Fruit fly (Drosophila melanogaster) whole organism, embryonic: ENCODE results near the gene DhpD.

Experiments
- ATbp ChIP-seq: fragments of 200-800 bp; sonication (Bioruptor generic); optimal IDR thresholded peaks from 2 replicates; lab custom pipeline; 2017; ENCODE audit warnings: missing biosample characterization, mild to moderate bottlenecking, missing genetic modification characterization, missing genetic modification reagents
- Ada2b ChIP-seq: fragments of 200-800 bp; sonication (Bioruptor generic); IDR thresholded peaks from 2 replicates; pipeline ENCODE4 v1.3.6; 2022; ENCODE audit warnings: missing biosample characterization, missing genetic modification characterization
- CG10274 ChIP-seq: fragments of 200-800 bp; sonication (Bioruptor generic); optimal IDR thresholded peaks from 3 replicates; lab custom pipeline; 2017; ENCODE audit warnings: missing biosample characterization, mild to moderate bottlenecking, missing genetic modification characterization
- CG10431 ChIP-seq: fragments of 200-800 bp; sonication (Bioruptor generic); optimal IDR thresholded peaks from 3 replicates; lab custom pipeline; 2018; ENCODE audit warnings: missing biosample characterization, mild to moderate bottlenecking, missing genetic modification characterization
- CG10654 ChIP-seq: fragments of 200-800 bp; sonication (Bioruptor generic); optimal IDR thresholded peaks from 2 replicates; lab custom pipeline; 2016; ENCODE audit warnings: missing biosample characterization, missing genetic modification characterization
- CG11085 ChIP-seq: fragments of 200-800 bp; sonication (Bioruptor generic); IDR thresholded peaks from 2 replicates; pipeline ENCODE4 v1.3.6; 2022; ENCODE audit warnings: missing biosample characterization, missing genetic modification characterization
- CG11504 ChIP-seq: fragments of 200-800 bp; sonication (Bioruptor generic); optimal IDR thresholded peaks from 3 replicates; lab custom pipeline; 2019; ENCODE audit warnings: missing biosample characterization, mild to moderate bottlenecking, missing genetic modification characterization, moderate library complexity
- CG13894 ChIP-seq: fragments of 200-800 bp; sonication (Bioruptor generic); optimal IDR thresholded peaks from 3 replicates; lab custom pipeline; 2018; ENCODE audit warnings: missing biosample characterization, mild to moderate bottlenecking, missing genetic modification characterization, moderate library complexity
- CG14965 ChIP-seq: fragments of 200-800 bp; sonication (Bioruptor generic); optimal IDR thresholded peaks from 2 replicates; lab custom pipeline; 2016; ENCODE audit warnings: missing biosample characterization, missing genetic modification characterization, borderline replicate concordance
- CG1647 ChIP-seq: fragments of 200-800 bp; sonication (Bioruptor generic); optimal IDR thresholded peaks from 3 replicates; lab custom pipeline; 2016; ENCODE audit warnings: missing biosample characterization, missing genetic modification characterization
- CG17328 ChIP-seq: fragments of 200-800 bp; sonication (Bioruptor generic); IDR thresholded peaks from 2 replicates; pipeline ENCODE4 v1.3.6; 2022; ENCODE audit warnings: missing biosample characterization, missing genetic modification characterization
- CG1792 ChIP-seq: fragments of 200-800 bp; sonication (Bioruptor generic); optimal IDR thresholded peaks from 2 replicates; lab custom pipeline; 2016; ENCODE audit warnings: missing biosample characterization, missing genetic modification characterization
- CG7357 ChIP-seq: fragments of 200-800 bp; sonication (Bioruptor generic); IDR thresholded peaks from 3 replicates; pipeline ENCODE4 v1.3.6; 2022; ENCODE audit warnings: missing biosample characterization, missing genetic modification characterization
- CG9932 ChIP-seq: fragments of 200-800 bp; sonication (Bioruptor generic); IDR thresholded peaks from 2 replicates; pipeline ENCODE4 v1.3.6; 2022; ENCODE audit warnings: missing biosample characterization, missing genetic modification characterization
- CkIIα-i1 ChIP-seq: fragments of 200-800 bp; sonication (Bioruptor generic); IDR thresholded peaks from 2 replicates; pipeline ENCODE4 v1.3.6; 2022; ENCODE audit warnings: missing biosample characterization, missing genetic modification characterization
- Elba2 ChIP-seq: fragments of 200-800 bp; sonication (Bioruptor generic); optimal IDR thresholded peaks from 3 replicates; lab custom pipeline; 2016; ENCODE audit warnings: missing biosample characterization, missing genetic modification characterization
- HHEX ChIP-seq: fragments of 200-800 bp; sonication (Bioruptor generic); optimal IDR thresholded peaks from 3 replicates; lab custom pipeline; 2017; ENCODE audit warnings: missing biosample characterization, mild to moderate bottlenecking, missing genetic modification characterization, missing genetic modification reagents
- HLHmδ ChIP-seq: fragments of 200-800 bp; sonication (Bioruptor generic); optimal IDR thresholded peaks from 2 replicates; lab custom pipeline; 2018; ENCODE audit warnings: missing biosample characterization, mild to moderate bottlenecking, missing genetic modification characterization, moderate library complexity
- Hmx ChIP-seq: fragments of 200-800 bp; sonication (Bioruptor generic); optimal IDR thresholded peaks from 2 replicates; lab custom pipeline; 2016; ENCODE audit warnings: missing biosample characterization, missing genetic modification characterization
- Jarid2 ChIP-seq: fragments of 200-800 bp; sonication (Bioruptor generic); optimal IDR thresholded peaks from 3 replicates; lab custom pipeline; 2017; ENCODE audit warnings: mild to moderate bottlenecking, missing biosample characterization, missing genetic modification reagents, missing genetic modification characterization
- MESR4 ChIP-seq: fragments of 200-800 bp; sonication (Bioruptor generic); optimal IDR thresholded peaks from 2 replicates; lab custom pipeline; 2018; ENCODE audit warnings: missing biosample characterization, mild to moderate bottlenecking, missing genetic modification characterization, moderate library complexity
- Med ChIP-seq: fragments of 200-800 bp; sonication (Bioruptor generic); peaks from one replicate; lab custom pipeline; 2016; ENCODE audit warnings: missing biosample characterization, missing genetic modification characterization, mild to moderate bottlenecking, inconsistent platforms, moderate library complexity
- Sox102F ChIP-seq: fragments of 200-800 bp; sonication (Bioruptor generic); optimal IDR thresholded peaks from 2 replicates; lab custom pipeline; 2018; ENCODE audit warnings: missing biosample characterization, mild to moderate bottlenecking, missing genetic modification characterization, moderate library complexity
- Spps ChIP-seq: fragments of 200-800 bp; sonication (Bioruptor generic); optimal IDR thresholded peaks from 2 replicates; lab custom pipeline; 2018; ENCODE audit warnings: missing biosample characterization, mild to moderate bottlenecking, missing genetic modification characterization
- ap ChIP-seq: fragments of 200-800 bp; sonication (Bioruptor generic); IDR thresholded peaks from 2 replicates; pipeline ENCODE4 v1.3.6; 2022; ENCODE audit warnings: missing biosample characterization, missing genetic modification characterization
- bsh ChIP-seq, 2 experiments: fragments of 200-800 bp; sonication (Bioruptor generic); optimal IDR thresholded peaks; 2 replicates each; lab custom pipeline; 2017 to 2018; ENCODE audit warnings: mild to moderate bottlenecking in 2 of 2, missing biosample characterization in 2 of 2, missing genetic modification characterization in 2 of 2, moderate library complexity in 1 of 2
- danr ChIP-seq: fragments of 200-800 bp; sonication (Bioruptor generic); IDR thresholded peaks from 2 replicates; pipeline ENCODE4 v1.3.6; 2022; ENCODE audit warnings: missing biosample characterization, missing genetic modification characterization
- gem ChIP-seq: fragments of 200-800 bp; sonication (Bioruptor generic); optimal IDR thresholded peaks from 2 replicates; lab custom pipeline; 2019; ENCODE audit warnings: missing biosample characterization, mild to moderate bottlenecking, missing genetic modification characterization, moderate library complexity
- gt ChIP-seq: fragments of 200-800 bp; sonication (Bioruptor generic); IDR thresholded peaks from 2 replicates; pipeline ENCODE4 v1.3.6; 2022; ENCODE audit warnings: missing biosample characterization, missing genetic modification characterization
- hth ChIP-seq: fragments of >200 bp; optimal IDR thresholded peaks from 2 replicates; lab custom pipeline; 2017; ENCODE audit warnings: inconsistent platforms
- jing ChIP-seq: fragments of 200-800 bp; sonication (Bioruptor generic); optimal IDR thresholded peaks from 2 replicates; lab custom pipeline; 2018; ENCODE audit warnings: missing biosample characterization, mild to moderate bottlenecking, missing genetic modification characterization
- nmo ChIP-seq: fragments of 200-800 bp; sonication (Bioruptor generic); optimal IDR thresholded peaks from 2 replicates; lab custom pipeline; 2018; ENCODE audit warnings: missing biosample characterization, mild to moderate bottlenecking, missing genetic modification characterization, moderate library complexity
- rib ChIP-seq: fragments of 200-800 bp; sonication (Bioruptor generic); IDR thresholded peaks from 2 replicates; pipeline ENCODE4 v1.3.6; 2022; ENCODE audit warnings: missing biosample characterization, missing genetic modification characterization
- row ChIP-seq: fragments of 200-800 bp; sonication (Bioruptor generic); IDR thresholded peaks from 3 replicates; pipeline ENCODE4 v1.3.6; 2022; ENCODE audit warnings: missing biosample characterization, missing genetic modification characterization
- run ChIP-seq: fragments of 200-800 bp; sonication (Bioruptor generic); optimal IDR thresholded peaks from 3 replicates; lab custom pipeline; 2018; ENCODE audit warnings: missing biosample characterization, mild to moderate bottlenecking, missing genetic modification characterization
- sna ChIP-seq: fragments of 200-800 bp; sonication (Bioruptor generic); IDR thresholded peaks from 2 replicates; pipeline ENCODE4 v1.3.6; 2022; ENCODE audit warnings: missing biosample characterization, missing genetic modification characterization; ENCODE audit not compliant: partially characterized antibody
- sqz ChIP-seq: fragments of 200-800 bp; sonication (Bioruptor generic); optimal IDR thresholded peaks from 3 replicates; lab custom pipeline; 2018; ENCODE audit warnings: missing biosample characterization, mild to moderate bottlenecking, missing genetic modification characterization
- tio ChIP-seq: fragments of 200-800 bp; sonication (Bioruptor generic); optimal IDR thresholded peaks from 2 replicates; lab custom pipeline; 2017; ENCODE audit warnings: missing biosample characterization, missing genetic modification characterization, inconsistent platforms
- tx ChIP-seq: fragments of 200-800 bp; sonication (Bioruptor generic); optimal IDR thresholded peaks from 2 replicates; lab custom pipeline; 2016; ENCODE audit warnings: missing biosample characterization, missing genetic modification characterization
- zf30C ChIP-seq: fragments of 200-800 bp; sonication (Bioruptor generic); optimal IDR thresholded peaks from 3 replicates; lab custom pipeline; 2018; ENCODE audit warnings: missing biosample characterization, mild to moderate bottlenecking, missing genetic modification characterization
- zfh1 ChIP-seq: fragments of 200-800 bp; sonication (Bioruptor generic); IDR thresholded peaks from 3 replicates; pipeline ENCODE4 v1.3.6; 2022; ENCODE audit warnings: missing biosample characterization, missing genetic modification characterization

Gene DhpD

dm6 chr3R:4220780-4221179 is 8.3 kb downstream of the DhpD start (continued):
- TF ChIP-seq ATbp (GFP tag; lab: Kevin White, UChicago) (no peak), CG7357 (GFP tag; lab: Robert Waterston, UW) (no peak), hth (lab: Kevin White, UChicago) (no peak), Ada2b (GFP tag; lab: Robert Waterston, UW) (no peak), CG17328 (peak; percentile 65), sna (GFP tag; lab: Robert Waterston, UW) (peak; percentile 96), CG1792 (peak; percentile 22), CG10654 (GFP tag; lab: Kevin White, UChicago) (peak; percentile 8), nmo (GFP tag; lab: Kevin White, UChicago) (peak; percentile 53), rib (GFP tag; lab: Robert Waterston, UW) (no peak), CG9932 (GFP tag; lab: Robert Waterston, UW) (peak; percentile 78), tx (no peak), Hmx (GFP tag; lab: Kevin White, UChicago) (no peak), ap (GFP tag; lab: Robert Waterston, UW) (no peak), jing (GFP tag; lab: Kevin White, UChicago) (no peak), CG10274 (GFP tag; lab: Kevin White, UChicago) (no peak), Sox102F (GFP tag; lab: Kevin White, UChicago) (no peak), Spps (tag; lab: Kevin White, UChicago) (no peak), run (no peak), zfh1 (GFP tag; lab: Robert Waterston, UW) (peak; percentile 62; the same call in 1 of the 3 replicates), tio (GFP tag; lab: Kevin White, UChicago) (no peak), MESR4 (GFP tag; lab: Kevin White, UChicago) (peak; percentile 98), CG11085 (no peak), HHEX (no peak), bsh (GFP tag; optimal IDR thresholded peaks at IDR 0.05; lab: Kevin White, UChicago) (no peak), Elba2 (no peak), danr (GFP tag; lab: Robert Waterston, UW) (no peak), CG1647 (peak; percentile 15), CG13894 (tag; lab: Kevin White, UChicago) (no peak), sqz (no peak), gt (GFP tag; lab: Robert Waterston, UW) (no peak), CG14965 (GFP tag; lab: Kevin White, UChicago) (no peak), Med (GFP tag; lab: Kevin White, UChicago) (peak; percentile 95), Jarid2 (GFP tag; lab: Kevin White, UChicago) (no peak), row (peak; percentile 73), gem (tag; lab: Kevin White, UChicago) (no peak), HLHmδ (GFP tag; lab: Kevin White, UChicago) (no peak)
- TF ChIP-seq, all 482 proteins: peak for 179

- TF ChIP-seq CG11504 (no peak), CkIIα-i1 (GFP tag; lab: Robert Waterston, UW) (no peak), zf30C (no peak), CG10431 (no peak)
- TF ChIP-seq, all 482 proteins: peak for 0
Observed at dm6 chr3R:4220030-4220429, 9.0 kb downstream of the DhpD start, which contains the start of gene CG31516. Gene CG31516, minus strand, starts transcription at chr3R:4220130.
